Worm (Caenorhabditis elegans): Measurements from ENCODE around the gene pdha-1.

DNA sequence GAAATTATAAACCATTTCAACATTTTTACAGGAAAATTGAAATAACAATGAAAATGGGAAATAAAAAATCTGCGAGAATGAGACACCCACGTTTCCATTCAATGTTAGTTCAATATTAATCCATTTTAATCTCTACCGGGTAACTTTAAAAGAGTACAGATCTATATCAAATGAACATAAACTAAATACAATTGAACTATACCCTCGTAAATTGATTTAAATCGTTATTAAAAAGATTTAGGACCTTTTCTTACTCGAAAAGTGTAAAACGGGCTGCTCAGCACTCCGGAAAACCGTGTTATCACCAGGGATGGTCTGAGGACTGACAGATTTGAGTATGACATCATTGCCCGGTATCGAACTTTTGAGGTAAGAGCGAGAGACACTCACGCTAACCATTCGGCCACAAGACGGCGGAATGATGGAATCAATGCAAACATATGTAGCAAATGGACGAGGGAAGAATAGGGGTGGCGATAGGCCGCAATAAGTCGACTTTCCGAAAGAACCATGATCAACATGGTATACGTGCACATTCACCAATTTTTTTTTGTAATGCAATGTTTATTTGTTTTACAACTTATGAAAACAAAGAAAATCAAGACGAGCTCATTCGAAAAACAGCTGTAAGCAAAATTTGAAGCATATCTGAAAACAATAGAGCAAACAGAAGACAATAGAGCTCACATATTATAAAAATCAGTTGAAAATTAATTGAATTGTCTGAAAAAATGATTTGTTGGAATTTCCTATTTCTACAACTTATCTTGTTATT lies 41.0 kb downstream of the pdha-1 start, which contains the start of the genes chst-1 and C41C4.9:
- TF ChIP-seq tag-97 (GFP tag; IDR thresholded peaks at IDR 0.05) (no peak), dpl-1 (GFP tag; optimal IDR thresholded peaks at IDR 0.05) (peak; percentile 53), mep-1 (tag; optimal IDR thresholded peaks at IDR 0.05) (peak; percentile 78), unc-62 (GFP tag; optimal IDR thresholded peaks at IDR 0.05 in 1 of 2) (peak in 1 of 2 experiments; percentile 89), unc-62 (tag; optimal IDR thresholded peaks at IDR 0.05) (no peak), pha-4 (GFP tag; IDR thresholded peaks at IDR 0.05) (peak; percentile 87), pha-4 (tag; optimal IDR thresholded peaks at IDR 0.05) (no peak), lir-3 (tag; optimal IDR thresholded peaks at IDR 0.05) (peak; percentile 82), php-3 (GFP tag; IDR thresholded peaks at IDR 0.05) (peak; percentile 90)
